Worm (Caenorhabditis elegans): ENCODE measurements around the gene F53F1.4.

- TF ChIP-seq snpc-4 (tag; optimal IDR thresholded peaks at IDR 0.05) = no peak
- no peak for TF ChIP-seq aly-2 (tag; optimal IDR thresholded peaks at IDR 0.05)
- no peak for TF ChIP-seq nhr-10 (tag; optimal IDR thresholded peaks at IDR 0.05)
- no peak for TF ChIP-seq ama-1 (optimal IDR thresholded peaks at IDR 0.05)
- no peak for TF ChIP-seq fos-1 (tag; optimal IDR thresholded peaks at IDR 0.05)
- no peak for TF ChIP-seq lin-13 (GFP tag; optimal IDR thresholded peaks at IDR 0.05)
- TF ChIP-seq nhr-25 (tag; optimal IDR thresholded peaks at IDR 0.05) = no peak
- no peak for TF ChIP-seq ztf-4 (tag; optimal IDR thresholded peaks at IDR 0.05)
- no peak for TF ChIP-seq unc-62 (GFP tag; optimal IDR thresholded peaks at IDR 0.05)
- TF ChIP-seq ceh-82 (tag; optimal IDR thresholded peaks at IDR 0.05) = no peak
- TF ChIP-seq dmd-4 (tag; optimal IDR thresholded peaks at IDR 0.05) = no peak
- no peak for TF ChIP-seq elt-1 (tag; optimal IDR thresholded peaks at IDR 0.05)
These were observed 47.5 kb upstream of the F53F1.4 start, which contains the start of gene srg-46 for ce11 chrV:13363415-13363814.
